Worm (Caenorhabditis elegans): ENCODE data around the gene math-45.

DNA sequence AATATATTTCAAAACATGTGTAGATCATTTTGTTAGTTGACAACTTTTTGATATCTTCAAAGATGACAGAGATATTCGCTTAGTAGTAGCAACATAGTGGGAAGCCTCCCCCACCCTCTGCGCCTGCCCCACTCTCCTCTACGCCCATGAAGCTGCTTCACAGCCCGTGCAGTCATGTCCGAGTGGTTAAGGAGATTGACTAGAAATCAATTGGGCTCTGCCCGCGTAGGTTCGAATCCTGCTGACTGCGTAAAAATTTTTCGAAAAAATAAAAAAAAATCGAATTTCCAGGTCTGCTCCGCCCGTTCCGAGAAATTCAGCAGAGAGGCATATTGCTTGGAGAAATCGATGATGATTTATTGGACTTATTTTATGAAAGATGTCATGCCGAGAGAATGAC lies 2.6 kb upstream of the math-45 start:
- no peak for TF ChIP-seq ama-1 (optimal IDR thresholded peaks at IDR 0.05)
- no peak for TF ChIP-seq ceh-82 (tag; optimal IDR thresholded peaks at IDR 0.05)
- no peak for TF ChIP-seq dmd-4 (tag; optimal IDR thresholded peaks at IDR 0.05)
- TF ChIP-seq unc-62 (GFP tag; optimal IDR thresholded peaks at IDR 0.05): no peak
- TF ChIP-seq ztf-4 (tag; optimal IDR thresholded peaks at IDR 0.05): no peak
- TF ChIP-seq snpc-4 (tag; optimal IDR thresholded peaks at IDR 0.05): no peak
- no peak for TF ChIP-seq lin-11 (tag; optimal IDR thresholded peaks at IDR 0.05)
- no peak for TF ChIP-seq lin-39 (tag; optimal IDR thresholded peaks at IDR 0.05)

Data from whole organism, L2 larva.